Fruit fly (Drosophila melanogaster) S2 (cell line): Measurements from ENCODE around the gene CG10175.

Experiments used
- CG8478 ChIP-seq: fragments of >200 bp; optimal IDR thresholded peaks from 2 replicates; lab custom pipeline; 2018
- CTCF ChIP-seq, 2 experiments: fragments of >200 bp; optimal IDR thresholded peaks; 2 replicates each; lab custom pipeline; 2018

DNA sequence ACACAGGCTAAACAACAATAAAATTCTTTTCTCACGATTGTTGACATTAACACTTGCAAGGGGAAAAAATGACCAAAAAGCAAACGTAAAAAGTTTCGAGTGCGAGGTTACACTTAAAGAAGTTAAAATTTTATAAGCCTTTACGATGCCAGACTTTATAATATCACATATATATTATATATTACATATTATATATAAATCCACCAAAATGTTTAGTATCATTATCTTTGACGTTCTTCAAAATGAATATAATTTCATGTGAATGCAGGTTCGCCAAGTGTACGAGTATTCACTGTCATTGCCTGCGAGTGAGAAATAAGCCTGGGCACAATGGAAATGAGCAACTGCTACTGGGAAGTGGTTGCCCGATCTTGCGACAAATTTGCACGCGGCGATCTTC lies 22.5 kb downstream of the CG10175 start:
- TF ChIP-seq CG8478 (no peak), CTCF (optimal IDR thresholded peaks at IDR 0.05; lab: Kevin White, UChicago) (no peak)
